Worm (Caenorhabditis elegans) whole organism, L2 larva: Measurements from ENCODE around the gene T14G8.4.

Experiments
- C34F6.9 ChIP-seq: fragments of 150-350 bp; optimal IDR thresholded peaks from 2 replicates; lab custom pipeline; 2014; ENCODE audit warnings: missing biosample characterization, missing genetic modification characterization
- F13H6.1 ChIP-seq: sonication (generic microtip); optimal IDR thresholded peaks from 2 replicates; lab custom pipeline; 2016; ENCODE audit warnings: missing genetic modification characterization, missing compliant biosample characterization
- R02D3.7 ChIP-seq: fragments of 150-350 bp; optimal IDR thresholded peaks from 2 replicates; lab custom pipeline; 2014; ENCODE audit warnings: missing biosample characterization, missing genetic modification characterization
- Y55F3AM.14 ChIP-seq: fragments of 200-800 bp; sonication (Bioruptor generic); optimal IDR thresholded peaks from 2 replicates; lab custom pipeline; 2018; ENCODE audit warnings: mild to moderate bottlenecking, missing genetic modification characterization, missing compliant biosample characterization
- ZK546.5 ChIP-seq: sonication (generic microtip); optimal IDR thresholded peaks from 2 replicates; lab custom pipeline; 2017; ENCODE audit warnings: missing biosample characterization, missing genetic modification characterization
- alr-1 ChIP-seq: fragments of 150-350 bp; optimal IDR thresholded peaks from 2 replicates; lab custom pipeline; 2014; ENCODE audit warnings: missing biosample characterization, missing genetic modification characterization
- aly-2 ChIP-seq: fragments of 150-350 bp; optimal IDR thresholded peaks from 2 replicates; lab custom pipeline; 2014; ENCODE audit warnings: missing biosample characterization, missing genetic modification characterization
- blmp-1 ChIP-seq: sonication (generic microtip); optimal IDR thresholded peaks from 2 replicates; lab custom pipeline; 2017; ENCODE audit warnings: missing genetic modification characterization, mild to moderate bottlenecking, missing compliant biosample characterization, antibody characterized with exemption, moderate library complexity; ENCODE audit not compliant: insufficient read depth
- ceh-16 ChIP-seq: fragments of 150-350 bp; optimal IDR thresholded peaks from 2 replicates; lab custom pipeline; 2014; ENCODE audit warnings: missing biosample characterization, missing genetic modification characterization
- ceh-82 ChIP-seq: fragments of 150-350 bp; optimal IDR thresholded peaks from 2 replicates; lab custom pipeline; 2014; ENCODE audit warnings: missing biosample characterization, missing genetic modification characterization
- crh-2 ChIP-seq: sonication (generic microtip); optimal IDR thresholded peaks from 2 replicates; lab custom pipeline; 2017; ENCODE audit warnings: missing biosample characterization, missing genetic modification characterization
- dmd-4 ChIP-seq: sonication (generic microtip); optimal IDR thresholded peaks from 2 replicates; lab custom pipeline; 2017; ENCODE audit warnings: missing biosample characterization, missing genetic modification characterization
- egl-27 ChIP-seq: sonication (generic microtip); optimal IDR thresholded peaks from 3 replicates; lab custom pipeline; 2017; ENCODE audit warnings: missing biosample characterization, missing genetic modification reagents, missing genetic modification characterization
- elt-1 ChIP-seq: fragments of 150-350 bp; optimal IDR thresholded peaks from 2 replicates; lab custom pipeline; 2014; ENCODE audit warnings: missing biosample characterization, missing genetic modification characterization
- elt-3 ChIP-seq: sonication (generic microtip); optimal IDR thresholded peaks from 2 replicates; lab custom pipeline; 2017; ENCODE audit warnings: missing biosample characterization, missing genetic modification characterization
- fos-1 ChIP-seq: fragments of 150-350 bp; optimal IDR thresholded peaks from 2 replicates; lab custom pipeline; 2014; ENCODE audit warnings: missing biosample characterization, missing genetic modification characterization
- gmeb-1 ChIP-seq: fragments of 150-350 bp; optimal IDR thresholded peaks from 2 replicates; lab custom pipeline; 2014; ENCODE audit warnings: missing biosample characterization, missing genetic modification characterization
- lin-11 ChIP-seq: fragments of 150-350 bp; sonication (generic microtip); optimal IDR thresholded peaks from 2 replicates; lab custom pipeline; 2014; ENCODE audit warnings: missing biosample characterization, missing genetic modification characterization, inconsistent platforms, mixed read lengths
- lin-39 ChIP-seq: fragments of 150-350 bp; optimal IDR thresholded peaks from 2 replicates; lab custom pipeline; 2014; ENCODE audit warnings: missing biosample characterization, missing genetic modification reagents, missing genetic modification characterization
- lsy-2 ChIP-seq, 2 experiments: fragments of 150-350 bp in 1 of 2; sonication (generic microtip) in 1 of 2; optimal IDR thresholded peaks; 2 replicates each; lab custom pipeline; 2014 to 2017; ENCODE audit warnings: missing biosample characterization in 2 of 2, missing genetic modification characterization in 2 of 2
- mbf-1 ChIP-seq: sonication (generic microtip); optimal IDR thresholded peaks from 2 replicates; lab custom pipeline; 2017; ENCODE audit warnings: missing biosample characterization, missing genetic modification characterization
- mdl-1 ChIP-seq, 2 experiments: fragments of 150-350 bp in 1 of 2; sonication (generic microtip) in 1 of 2; optimal IDR thresholded peaks; 2 replicates each; lab custom pipeline; 2017; ENCODE audit warnings: missing biosample characterization in 2 of 2, missing genetic modification characterization in 2 of 2
- nhr-10 ChIP-seq: sonication (generic microtip); optimal IDR thresholded peaks from 2 replicates; lab custom pipeline; 2017; ENCODE audit warnings: missing biosample characterization, missing genetic modification characterization
- nhr-11 ChIP-seq: fragments of 150-350 bp; optimal IDR thresholded peaks from 2 replicates; lab custom pipeline; 2014; ENCODE audit warnings: missing biosample characterization, missing genetic modification characterization
- nhr-12 ChIP-seq: fragments of 150-350 bp; optimal IDR thresholded peaks from 2 replicates; lab custom pipeline; 2014; ENCODE audit warnings: missing biosample characterization, missing genetic modification characterization
- nhr-129 ChIP-seq: fragments of 150-350 bp; optimal IDR thresholded peaks from 2 replicates; lab custom pipeline; 2014; ENCODE audit warnings: missing biosample characterization, missing genetic modification characterization
- nhr-21 ChIP-seq: fragments of 150-350 bp; optimal IDR thresholded peaks from 2 replicates; lab custom pipeline; 2014; ENCODE audit warnings: missing biosample characterization, missing genetic modification characterization
- nhr-23 ChIP-seq: fragments of 150-350 bp; optimal IDR thresholded peaks from 2 replicates; lab custom pipeline; 2014; ENCODE audit warnings: missing biosample characterization, missing genetic modification reagents, missing genetic modification characterization
- nhr-25 ChIP-seq: fragments of 150-350 bp; sonication (generic microtip); optimal IDR thresholded peaks from 3 replicates; lab custom pipeline; 2014; ENCODE audit warnings: missing biosample characterization, missing genetic modification characterization
- nhr-6 ChIP-seq: fragments of 150-350 bp; optimal IDR thresholded peaks from 2 replicates; lab custom pipeline; 2014; ENCODE audit warnings: missing biosample characterization, missing genetic modification characterization
- nhr-77 ChIP-seq: fragments of 150-350 bp; optimal IDR thresholded peaks from 2 replicates; lab custom pipeline; 2014; ENCODE audit warnings: missing biosample characterization, missing genetic modification characterization
- peb-1 ChIP-seq: fragments of 150-350 bp; optimal IDR thresholded peaks from 2 replicates; lab custom pipeline; 2014; ENCODE audit warnings: missing biosample characterization, missing genetic modification characterization
- sem-4 ChIP-seq: fragments of 150-350 bp; optimal IDR thresholded peaks from 2 replicates; lab custom pipeline; 2014; ENCODE audit warnings: missing biosample characterization, missing genetic modification reagents, missing genetic modification characterization
- sma-3 ChIP-seq: sonication (generic microtip); optimal IDR thresholded peaks from 2 replicates; lab custom pipeline; 2016; ENCODE audit warnings: missing genetic modification reagents, missing genetic modification characterization, missing compliant biosample characterization
- sma-9 ChIP-seq, 2 experiments: fragments of 150-350 bp in 1 of 2; sonication (generic microtip) in 1 of 2; optimal IDR thresholded peaks; 2 replicates each; lab custom pipeline; 2014 to 2016; ENCODE audit warnings: missing genetic modification characterization in 2 of 2, mild to moderate bottlenecking in 1 of 2, missing biosample characterization in 1 of 2, missing compliant biosample characterization in 1 of 2, missing genetic modification reagents in 1 of 2, moderate library complexity in 1 of 2
- snpc-4 ChIP-seq: fragments of 150-350 bp; optimal IDR thresholded peaks from 2 replicates; lab custom pipeline; 2014; ENCODE audit warnings: missing biosample characterization, missing genetic modification characterization
- unc-55 ChIP-seq: fragments of 150-350 bp; sonication (generic microtip); optimal IDR thresholded peaks from 3 replicates; lab custom pipeline; 2014; ENCODE audit warnings: missing biosample characterization, missing genetic modification reagents, missing genetic modification characterization
- unc-62 ChIP-seq: fragments of 150-350 bp; optimal IDR thresholded peaks from 2 replicates; lab custom pipeline; 2014; ENCODE audit warnings: missing biosample characterization, missing genetic modification reagents, missing genetic modification characterization
- zag-1 ChIP-seq: fragments of 150-350 bp; optimal IDR thresholded peaks from 2 replicates; lab custom pipeline; 2014; ENCODE audit warnings: missing biosample characterization, missing genetic modification characterization
- ztf-1 ChIP-seq: fragments of 200-800 bp; sonication (Bioruptor generic); conservative IDR thresholded peaks from 2 replicates; pipeline ENCODE4 v1.3.6; 2022; ENCODE audit warnings: missing genetic modification characterization, missing compliant biosample characterization
- ztf-4 ChIP-seq: fragments of 150-350 bp; optimal IDR thresholded peaks from 2 replicates; lab custom pipeline; 2014; ENCODE audit warnings: missing biosample characterization, missing genetic modification characterization

The T14G8.4 gene

DNA sequence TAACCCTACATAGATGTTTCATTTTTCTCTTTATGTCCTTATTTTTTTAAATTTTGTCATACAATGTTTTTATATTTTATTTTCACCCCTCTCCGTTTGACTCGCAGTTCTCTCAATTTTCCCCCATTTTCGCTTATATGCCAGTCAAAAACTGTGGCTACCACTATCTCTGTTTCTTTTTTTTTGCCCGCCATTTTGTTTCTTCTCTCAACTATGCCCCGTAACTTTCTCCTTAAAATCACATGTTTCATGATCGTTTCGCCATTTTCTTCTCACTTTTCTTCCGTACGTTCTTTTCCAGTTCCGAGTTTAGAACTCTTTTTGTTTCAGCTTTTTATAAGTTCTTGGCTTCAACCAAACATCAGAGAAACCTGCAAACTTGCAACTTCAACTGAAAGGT is 43.8 kb upstream of the T14G8.4 start, which contains the start of gene pqn-18:
TSS of gene pqn-18 (plus strand) at position 331 of the 400 bp plus-strand sequence.
- TF ChIP-seq crh-2 (tag; lab: Kevin White, UChicago) (peak; percentile 22), F13H6.1 (tag; lab: Kevin White, UChicago) (no peak), sma-9 (GFP tag; optimal IDR thresholded peaks at IDR 0.05; lab: Kevin White, UChicago) (no peak), sma-9 (tag; optimal IDR thresholded peaks at IDR 0.05; lab: Kevin White, UChicago) (no peak), aly-2 (no peak), fos-1 (no peak), R02D3.7 (no peak), nhr-12 (tag; lab: Kevin White, UChicago) (no peak), mbf-1 (tag; lab: Kevin White, UChicago) (no peak), ztf-4 (tag; lab: Kevin White, UChicago) (no peak), blmp-1 (peak; percentile 36), nhr-23 (tag; lab: Kevin White, UChicago) (no peak), lin-11 (tag; lab: Kevin White, UChicago) (no peak)

DNA sequence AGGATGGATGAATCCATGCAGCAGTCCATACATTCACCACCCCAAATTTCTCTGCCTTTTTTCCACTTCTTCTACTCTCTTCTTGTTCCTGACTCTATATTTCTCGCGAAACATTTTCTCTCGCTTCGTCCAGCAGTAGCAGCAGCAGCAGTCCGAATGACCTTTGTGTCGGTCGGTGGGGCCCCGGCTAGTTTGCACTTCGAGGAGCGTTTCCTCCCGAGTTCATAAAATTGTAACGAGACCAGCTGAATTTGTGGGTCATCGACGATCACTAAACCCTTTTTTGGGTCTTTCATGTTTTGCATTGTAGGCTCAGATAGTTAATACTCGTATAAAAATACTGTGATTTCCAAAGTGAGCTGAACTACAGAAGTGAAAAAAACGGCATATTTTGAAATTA is 40.1 kb upstream of the T14G8.4 start:
- TF ChIP-seq aly-2 (no peak), gmeb-1 (no peak), nhr-6 (tag; lab: Kevin White, UChicago) (no peak), snpc-4 (tag; lab: Kevin White, UChicago) (no peak), dmd-4 (no peak), sma-3 (no peak), lin-11 (tag; lab: Kevin White, UChicago) (no peak), lin-39 (no peak), elt-1 (tag; lab: Kevin White, UChicago) (no peak), ceh-82 (tag; lab: Kevin White, UChicago) (no peak), Y55F3AM.14 (GFP tag; lab: Kevin White, UChicago) (no peak), ceh-16 (tag; lab: Kevin White, UChicago) (no peak), nhr-11 (tag; lab: Kevin White, UChicago) (no peak), egl-27 (tag; lab: Kevin White, UChicago) (peak; percentile 0), lsy-2 (tag; optimal IDR thresholded peaks at IDR 0.05; lab: Kevin White, UChicago) (no peak), unc-55 (GFP tag; lab: Kevin White, UChicago) (peak; percentile 9), nhr-25 (tag; lab: Kevin White, UChicago) (no peak), nhr-77 (tag; lab: Kevin White, UChicago) (no peak), crh-2 (tag; lab: Kevin White, UChicago) (no peak), nhr-21 (tag; lab: Kevin White, UChicago) (no peak), mdl-1 (tag; optimal IDR thresholded peaks at IDR 0.05; lab: Kevin White, UChicago) (no peak), nhr-10 (tag; lab: Kevin White, UChicago) (no peak), ZK546.5 (tag; lab: Kevin White, UChicago) (no peak), ztf-4 (tag; lab: Kevin White, UChicago) (no peak), F13H6.1 (tag; lab: Kevin White, UChicago) (no peak), ztf-1 (no peak), C34F6.9 (peak; percentile 15), elt-3 (tag; lab: Kevin White, UChicago) (no peak), zag-1 (peak; percentile 32), unc-62 (GFP tag; lab: Kevin White, UChicago) (no peak), blmp-1 (no peak), sem-4 (tag; lab: Kevin White, UChicago) (peak; percentile 21), nhr-23 (tag; lab: Kevin White, UChicago) (no peak), peb-1 (tag; lab: Kevin White, UChicago) (no peak), nhr-129 (no peak), mbf-1 (tag; lab: Kevin White, UChicago) (no peak), sma-9 (GFP tag; optimal IDR thresholded peaks at IDR 0.05; lab: Kevin White, UChicago) (no peak), sma-9 (tag; optimal IDR thresholded peaks at IDR 0.05; lab: Kevin White, UChicago) (no peak), fos-1 (no peak), alr-1 (tag; lab: Kevin White, UChicago) (no peak)
